Worm (Caenorhabditis elegans) whole organism, mixed stage, embryonic: Measurements from ENCODE around the gene F12D9.2.

Experiments
- elt-1 ChIP-seq: sonication (generic microtip); optimal IDR thresholded peaks from 2 replicates; lab custom pipeline; 2017; ENCODE audit warnings: missing genetic modification characterization, mild to moderate bottlenecking, missing compliant biosample characterization, antibody characterized with exemption, moderate library complexity, borderline replicate concordance; ENCODE audit not compliant: insufficient read depth
- elt-3 ChIP-seq: fragments of 150-350 bp; optimal IDR thresholded peaks from 2 replicates; lab custom pipeline; 2014; ENCODE audit warnings: missing biosample characterization, missing genetic modification characterization
- flh-1 ChIP-seq: fragments of 200-800 bp; sonication (Bioruptor generic); optimal IDR thresholded peaks from 2 replicates; lab custom pipeline; 2018; ENCODE audit warnings: mild to moderate bottlenecking, missing genetic modification characterization, moderate library complexity, missing compliant biosample characterization
- hlh-1 ChIP-seq: fragments of 150-350 bp; optimal IDR thresholded peaks from 2 replicates; lab custom pipeline; 2014; ENCODE audit warnings: missing biosample characterization, missing genetic modification reagents, missing genetic modification characterization
- lin-13 ChIP-seq: fragments of 150-350 bp; optimal IDR thresholded peaks from 2 replicates; lab custom pipeline; 2014; ENCODE audit warnings: missing biosample characterization, missing genetic modification characterization
- pha-4 ChIP-seq: fragments of 150-350 bp; optimal IDR thresholded peaks from 2 replicates; lab custom pipeline; 2018; ENCODE audit warnings: missing biosample characterization, missing genetic modification reagents, missing genetic modification characterization
- snpc-4 ChIP-seq: fragments of 150-350 bp; optimal IDR thresholded peaks from 2 replicates; lab custom pipeline; 2014; ENCODE audit warnings: missing biosample characterization, missing genetic modification characterization
- sptf-1 ChIP-seq: sonication (generic microtip); optimal IDR thresholded peaks from 2 replicates; lab custom pipeline; 2017; ENCODE audit warnings: mild to moderate bottlenecking, missing genetic modification characterization, moderate library complexity, missing compliant biosample characterization
- unc-39 ChIP-seq: fragments of 150-350 bp; optimal IDR thresholded peaks from 2 replicates; lab custom pipeline; 2014; ENCODE audit warnings: missing biosample characterization, missing genetic modification characterization
- ztf-11 ChIP-seq: fragments of 150-350 bp; optimal IDR thresholded peaks from 2 replicates; lab custom pipeline; 2014; ENCODE audit warnings: missing biosample characterization, missing genetic modification characterization

DNA sequence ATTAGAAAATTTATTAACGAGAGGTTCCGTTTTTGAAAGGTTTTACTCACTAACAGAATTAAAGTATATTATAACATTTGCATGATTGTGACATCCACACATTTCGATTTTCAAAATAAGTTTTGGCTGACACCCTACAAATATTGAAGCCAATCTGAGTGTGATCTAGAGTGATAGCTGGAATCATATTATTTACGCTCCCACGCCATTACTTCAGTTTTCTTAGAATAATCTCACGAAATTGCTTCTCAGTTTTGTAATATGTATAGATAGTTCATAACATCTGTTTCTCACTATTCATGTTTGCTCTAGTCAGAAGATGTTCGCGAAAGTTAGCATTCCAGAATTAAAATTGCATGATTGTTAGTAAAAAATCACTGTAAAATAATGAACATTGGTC, 34.6 kb downstream of the F12D9.2 start:
- TF ChIP-seq lin-13 (tag; lab: Kevin White, UChicago): no peak
- no peak for TF ChIP-seq hlh-1 (tag; lab: Kevin White, UChicago)
- TF ChIP-seq ztf-11 (tag; lab: Kevin White, UChicago): no peak
- TF ChIP-seq pha-4 (tag; lab: Kevin White, UChicago): no peak
- TF ChIP-seq snpc-4 (tag; lab: Kevin White, UChicago): no peak
- no peak for TF ChIP-seq sptf-1 (tag; lab: Kevin White, UChicago)
- TF ChIP-seq elt-1: no peak
- no peak for TF ChIP-seq unc-39 (tag; lab: Kevin White, UChicago)
- TF ChIP-seq elt-3 (tag; lab: Kevin White, UChicago): no peak
- no peak for TF ChIP-seq flh-1 (GFP tag; lab: Kevin White, UChicago)
